Fruit fly (Drosophila melanogaster): ENCODE measurements around the gene CG46309.
A peak's percentile ranks its signal among the peaks of the same experiment; 100 is the strongest.

DNA sequence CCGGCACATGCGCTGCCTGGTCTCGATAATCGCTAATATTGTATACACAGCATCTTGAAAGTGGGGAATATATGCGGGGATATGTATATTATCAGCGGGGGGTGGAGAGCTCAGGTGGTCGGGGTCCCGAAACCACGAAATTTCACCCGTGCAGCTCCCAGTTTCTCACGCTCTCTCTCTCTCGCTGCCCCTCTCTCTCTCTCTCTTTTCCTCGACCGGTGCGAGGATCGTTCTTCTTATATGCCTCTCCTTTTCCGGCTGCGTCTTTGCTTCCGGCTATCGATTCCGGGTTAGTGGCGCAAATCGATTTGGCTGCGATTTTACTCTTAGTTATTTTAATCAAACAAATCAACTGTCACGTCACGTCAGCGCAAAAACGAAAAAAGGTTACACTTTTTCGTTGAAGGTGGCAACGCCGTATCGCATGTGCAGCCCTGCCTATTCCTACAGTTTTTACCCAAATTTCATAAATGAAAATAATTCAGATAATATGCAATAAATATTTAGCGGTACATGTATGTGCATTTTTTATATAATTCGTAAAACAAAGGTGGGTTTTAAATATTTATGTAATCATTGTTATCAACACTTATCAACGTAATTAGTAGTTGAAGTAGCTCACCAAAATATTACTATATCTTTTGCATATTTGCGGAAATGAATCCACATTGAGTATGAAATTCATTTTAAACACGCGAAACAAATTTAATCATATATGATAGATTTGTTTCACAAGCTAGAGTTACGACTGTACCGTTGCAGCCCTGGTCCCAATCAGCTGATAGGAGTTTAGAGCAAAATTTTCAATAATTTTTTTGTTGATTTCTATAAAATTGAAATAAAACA, 48.1 kb upstream of the CG46309 start, which contains the start of the genes heix and CG17328:
- TF ChIP-seq CG9948 (tag; optimal IDR thresholded peaks at IDR 0.05) (peak; percentile 59), CG17806 (tag; optimal IDR thresholded peaks at IDR 0.05) (peak; percentile 62), fd96Ca (GFP tag; IDR thresholded peaks at IDR 0.05) (no peak), rn (GFP tag; IDR thresholded peaks at IDR 0.05) (0 out of 2 replicates have a peak, but pooled peaks have one; percentile 40), Pif1A (GFP tag; optimal IDR thresholded peaks at IDR 0.05) (no peak), D1 (tag; optimal IDR thresholded peaks at IDR 0.05) (no peak), CG13204 (GFP tag; optimal IDR thresholded peaks at IDR 0.05) (no peak), CG34367 (tag; optimal IDR thresholded peaks at IDR 0.05) (peak; percentile 56), CG32121 (GFP tag; IDR thresholded peaks at IDR 0.05) (peak; percentile 14; the same call in 1 of the 2 replicates), EcR (GFP tag; optimal IDR thresholded peaks at IDR 0.05) (no peak)

Measured in whole organism, pupa.